Fruit fly (Drosophila melanogaster) whole organism, embryonic: ENCODE measurements around the gene MEP-1.

ENCODE experiments used
- CG10267 ChIP-seq: fragments of 200-800 bp; sonication (Bioruptor generic); optimal IDR thresholded peaks from 2 replicates; lab custom pipeline; 2018; ENCODE audit warnings: missing biosample characterization, mild to moderate bottlenecking, missing genetic modification characterization, moderate library complexity
- CG10979 ChIP-seq: fragments of 200-800 bp; sonication (Bioruptor generic); optimal IDR thresholded peaks from 2 replicates; lab custom pipeline; 2018; ENCODE audit warnings: missing biosample characterization, mild to moderate bottlenecking, missing genetic modification characterization, moderate library complexity
- CG11093 ChIP-seq: fragments of 200-800 bp; sonication (Bioruptor generic); IDR thresholded peaks from 3 replicates; pipeline ENCODE4 v1.3.6; 2022; ENCODE audit warnings: missing biosample characterization, missing genetic modification characterization
- CG1233 ChIP-seq: fragments of 200-800 bp; sonication (Bioruptor generic); optimal IDR thresholded peaks from 4 replicates; lab custom pipeline; 2018; ENCODE audit warnings: missing biosample characterization, mild to moderate bottlenecking, missing genetic modification characterization
- CG14667 ChIP-seq: fragments of 200-800 bp; sonication (Bioruptor generic); IDR thresholded peaks from 2 replicates; pipeline ENCODE4 v1.3.6; 2022; ENCODE audit warnings: missing biosample characterization, missing genetic modification characterization
- CG2116 ChIP-seq: fragments of 200-800 bp; sonication (Bioruptor generic); optimal IDR thresholded peaks from 3 replicates; lab custom pipeline; 2018; ENCODE audit warnings: missing biosample characterization, mild to moderate bottlenecking, missing genetic modification characterization
- CG30403 ChIP-seq: fragments of 200-800 bp; sonication (Bioruptor generic); optimal IDR thresholded peaks from 3 replicates; lab custom pipeline; 2016; ENCODE audit warnings: missing biosample characterization, missing genetic modification characterization
- CG32767 ChIP-seq: fragments of 200-800 bp; sonication (Bioruptor generic); IDR thresholded peaks from 2 replicates; pipeline ENCODE4 v1.3.6; 2022; ENCODE audit warnings: missing biosample characterization, missing genetic modification characterization
- CG32772 ChIP-seq: fragments of 200-800 bp; sonication (Bioruptor generic); IDR thresholded peaks from 2 replicates; pipeline ENCODE4 v1.3.6; 2022; ENCODE audit warnings: missing biosample characterization, missing genetic modification characterization
- CG6254 ChIP-seq: fragments of 200-800 bp; sonication (Bioruptor generic); optimal IDR thresholded peaks from 3 replicates; lab custom pipeline; 2017; ENCODE audit warnings: mild to moderate bottlenecking, missing biosample characterization, missing genetic modification reagents, missing genetic modification characterization
- CG6765 ChIP-seq: fragments of 200-800 bp; sonication (Bioruptor generic); optimal IDR thresholded peaks from 3 replicates; lab custom pipeline; 2017; ENCODE audit warnings: missing biosample characterization, mild to moderate bottlenecking, missing genetic modification characterization
- CG6791 ChIP-seq: fragments of 200-800 bp; sonication (Bioruptor generic); IDR thresholded peaks from 3 replicates; pipeline ENCODE4 v1.3.6; 2022; ENCODE audit warnings: missing biosample characterization, missing genetic modification characterization; ENCODE audit not compliant: partially characterized antibody
- CG7786 ChIP-seq: fragments of 200-800 bp; sonication (Bioruptor generic); optimal IDR thresholded peaks from 2 replicates; lab custom pipeline; 2016; ENCODE audit warnings: missing biosample characterization, missing genetic modification characterization
- CG7839 ChIP-seq: fragments of 200-800 bp; sonication (Bioruptor generic); optimal IDR thresholded peaks from 3 replicates; lab custom pipeline; 2018; ENCODE audit warnings: missing biosample characterization, mild to moderate bottlenecking, missing genetic modification characterization, moderate library complexity
- CG8765 ChIP-seq: fragments of 200-800 bp; sonication (Bioruptor generic); IDR thresholded peaks from 2 replicates; pipeline ENCODE4 v1.3.6; 2022; ENCODE audit warnings: missing biosample characterization, missing genetic modification characterization
- CG9215 ChIP-seq: fragments of 200-800 bp; sonication (Bioruptor generic); IDR thresholded peaks from 2 replicates; pipeline ENCODE4 v1.3.6; 2022; ENCODE audit warnings: missing biosample characterization, missing genetic modification characterization
- Dek ChIP-seq: fragments of 200-800 bp; sonication (Bioruptor generic); optimal IDR thresholded peaks from 3 replicates; lab custom pipeline; 2019; ENCODE audit warnings: missing biosample characterization, mild to moderate bottlenecking, missing genetic modification characterization, moderate library complexity
- E2f1 ChIP-seq: fragments of 200-800 bp; sonication (Bioruptor generic); IDR thresholded peaks from 2 replicates; pipeline ENCODE4 v1.3.6; 2022; ENCODE audit warnings: missing biosample characterization, missing genetic modification characterization
- Elba2 ChIP-seq: fragments of 200-800 bp; sonication (Bioruptor generic); optimal IDR thresholded peaks from 3 replicates; lab custom pipeline; 2016; ENCODE audit warnings: missing biosample characterization, missing genetic modification characterization
- Fer3 ChIP-seq: fragments of 200-800 bp; sonication (Bioruptor generic); optimal IDR thresholded peaks from 2 replicates; lab custom pipeline; 2018; ENCODE audit warnings: missing biosample characterization, mild to moderate bottlenecking, missing genetic modification characterization, moderate library complexity
- Gug ChIP-seq: fragments of 200-800 bp; sonication (Bioruptor generic); IDR thresholded peaks from 4 replicates; pipeline ENCODE4 v1.3.6; 2022; ENCODE audit warnings: missing biosample characterization, missing genetic modification characterization
- H2.0 ChIP-seq: fragments of 200-800 bp; sonication (Bioruptor generic); IDR thresholded peaks from 2 replicates; pipeline ENCODE4 v1.3.6; 2022; ENCODE audit warnings: missing biosample characterization, missing genetic modification characterization
- Hmx ChIP-seq: fragments of 200-800 bp; sonication (Bioruptor generic); optimal IDR thresholded peaks from 2 replicates; lab custom pipeline; 2016; ENCODE audit warnings: missing biosample characterization, missing genetic modification characterization
- MESR4 ChIP-seq: fragments of 200-800 bp; sonication (Bioruptor generic); optimal IDR thresholded peaks from 2 replicates; lab custom pipeline; 2018; ENCODE audit warnings: missing biosample characterization, mild to moderate bottlenecking, missing genetic modification characterization, moderate library complexity
- NK7.1 ChIP-seq: fragments of 200-800 bp; sonication (Bioruptor generic); optimal IDR thresholded peaks from 3 replicates; lab custom pipeline; 2016; ENCODE audit warnings: missing biosample characterization, missing genetic modification characterization
- Oli ChIP-seq: fragments of 200-800 bp; sonication (Bioruptor generic); optimal IDR thresholded peaks from 2 replicates; lab custom pipeline; 2018; ENCODE audit warnings: missing biosample characterization, mild to moderate bottlenecking, missing genetic modification characterization, moderate library complexity
- Opbp ChIP-seq: fragments of 200-800 bp; sonication (Bioruptor generic); IDR thresholded peaks from 3 replicates; pipeline ENCODE4 v1.3.6; 2022; ENCODE audit warnings: missing biosample characterization, missing genetic modification characterization; ENCODE audit not compliant: partially characterized antibody
- Optix ChIP-seq: fragments of 200-800 bp; sonication (Bioruptor generic); IDR thresholded peaks from 3 replicates; pipeline ENCODE4 v1.3.6; 2022; ENCODE audit warnings: missing biosample characterization, missing genetic modification characterization
- Scr ChIP-seq: fragments of 200-800 bp; sonication (Bioruptor generic); IDR thresholded peaks from 2 replicates; pipeline ENCODE4 v1.3.6; 2022; ENCODE audit warnings: missing biosample characterization, missing genetic modification characterization; ENCODE audit not compliant: partially characterized antibody
- Usf ChIP-seq: fragments of 200-800 bp; sonication (Bioruptor generic); optimal IDR thresholded peaks from 2 replicates; lab custom pipeline; 2017; ENCODE audit warnings: missing genotype, missing biosample characterization, missing genetic modification characterization
- Xrp1 ChIP-seq: fragments of 200-800 bp; sonication (Bioruptor generic); IDR thresholded peaks from 2 replicates; pipeline ENCODE4 v1.3.6; 2022; ENCODE audit warnings: missing biosample characterization, missing genetic modification characterization
- aop ChIP-seq: fragments of 200-800 bp; sonication (Bioruptor generic); IDR thresholded peaks from 2 replicates; pipeline ENCODE4 v1.3.6; 2022; ENCODE audit warnings: missing biosample characterization, missing genetic modification characterization
- cwo ChIP-seq: fragments of 200-800 bp; sonication (Bioruptor generic); optimal IDR thresholded peaks from 3 replicates; lab custom pipeline; 2017; ENCODE audit warnings: missing biosample characterization, missing genetic modification characterization, mild to moderate bottlenecking, moderate library complexity, missing genetic modification reagents
- ems ChIP-seq: fragments of 200-800 bp; sonication (Bioruptor generic); optimal IDR thresholded peaks from 3 replicates; lab custom pipeline; 2016; ENCODE audit warnings: missing biosample characterization, missing genetic modification characterization
- fd96Cb ChIP-seq: fragments of 200-800 bp; sonication (Bioruptor generic); optimal IDR thresholded peaks from 2 replicates; lab custom pipeline; 2018; ENCODE audit warnings: missing biosample characterization, mild to moderate bottlenecking, missing genetic modification characterization, moderate library complexity
- gfzf ChIP-seq: fragments of 200-800 bp; sonication (Bioruptor generic); optimal IDR thresholded peaks from 2 replicates; lab custom pipeline; 2016; ENCODE audit warnings: missing biosample characterization, mild to moderate bottlenecking, missing genetic modification characterization, moderate library complexity
- ham ChIP-seq: fragments of 200-800 bp; sonication (Bioruptor generic); IDR thresholded peaks from 2 replicates; pipeline ENCODE4 v1.3.6; 2022; ENCODE audit warnings: missing biosample characterization, missing genetic modification characterization
- ken ChIP-seq: fragments of 200-800 bp; sonication (Bioruptor generic); IDR thresholded peaks from 3 replicates; pipeline ENCODE4 v1.3.6; 2022; ENCODE audit warnings: missing biosample characterization, missing genetic modification characterization
- lab ChIP-seq: fragments of 200-800 bp; sonication (Bioruptor generic); optimal IDR thresholded peaks from 3 replicates; lab custom pipeline; 2017; ENCODE audit warnings: missing biosample characterization, missing genetic modification characterization, mild to moderate bottlenecking, moderate library complexity, missing genetic modification reagents
- nau ChIP-seq: fragments of 200-800 bp; sonication (Bioruptor generic); optimal IDR thresholded peaks from 3 replicates; lab custom pipeline; 2017; ENCODE audit warnings: missing biosample characterization, mild to moderate bottlenecking, missing genetic modification characterization, missing genetic modification reagents
- p53 ChIP-seq: fragments of 200-800 bp; sonication (Bioruptor generic); optimal IDR thresholded peaks from 2 replicates; lab custom pipeline; 2016; ENCODE audit warnings: missing biosample characterization, missing genetic modification characterization
- pb ChIP-seq: fragments of 200-800 bp; sonication (Bioruptor generic); optimal IDR thresholded peaks from 3 replicates; lab custom pipeline; 2016; ENCODE audit warnings: missing biosample characterization, missing genetic modification characterization
- run ChIP-seq: fragments of 200-800 bp; sonication (Bioruptor generic); optimal IDR thresholded peaks from 3 replicates; lab custom pipeline; 2018; ENCODE audit warnings: missing biosample characterization, mild to moderate bottlenecking, missing genetic modification characterization
- slbo ChIP-seq: fragments of 200-800 bp; sonication (Bioruptor generic); IDR thresholded peaks from 2 replicates; pipeline ENCODE4 v1.3.6; 2022; ENCODE audit warnings: missing biosample characterization, missing genetic modification characterization
- sr ChIP-seq: fragments of 200-800 bp; sonication (Bioruptor generic); IDR thresholded peaks from 3 replicates; pipeline ENCODE4 v1.3.6; 2022; ENCODE audit warnings: missing biosample characterization, missing genetic modification characterization
- trem ChIP-seq: fragments of 200-800 bp; optimal IDR thresholded peaks from 3 replicates; lab custom pipeline; 2019; ENCODE audit warnings: missing biosample characterization, mild to moderate bottlenecking, missing genetic modification characterization, moderate library complexity
- tup ChIP-seq: fragments of 200-800 bp; sonication (Bioruptor generic); optimal IDR thresholded peaks from 2 replicates; lab custom pipeline; 2016; ENCODE audit warnings: missing biosample characterization, mild to moderate bottlenecking, missing genetic modification characterization, moderate library complexity
- twi ChIP-seq: fragments of 200-800 bp; optimal IDR thresholded peaks from 2 replicates; lab custom pipeline; 2019; ENCODE audit warnings: missing biosample characterization, mild to moderate bottlenecking, missing genetic modification characterization, moderate library complexity
- vnd ChIP-seq: fragments of 200-800 bp; sonication (Bioruptor generic); IDR thresholded peaks from 3 replicates; pipeline ENCODE4 v1.3.6; 2022; ENCODE audit warnings: missing biosample characterization, missing genetic modification characterization; ENCODE audit not compliant: partially characterized antibody
- wdn ChIP-seq: fragments of 200-800 bp; sonication (Bioruptor generic); IDR thresholded peaks from 2 replicates; pipeline ENCODE4 v1.3.6; 2022; ENCODE audit warnings: missing biosample characterization, missing genetic modification characterization
- zen2 ChIP-seq: fragments of 200-800 bp; sonication (Bioruptor generic); IDR thresholded peaks from 3 replicates; pipeline ENCODE4 v1.3.6; 2022; ENCODE audit warnings: missing biosample characterization, missing genetic modification characterization; ENCODE audit not compliant: partially characterized antibody

MEP-1 gene

dm6 chr3L:2581857-2582256, 49.7 kb upstream of the MEP-1 start (continued):
- TF ChIP-seq sr (no peak), CG10979 (tag; lab: Kevin White, UChicago) (no peak), MESR4 (no peak), run (tag; lab: Kevin White, UChicago) (no peak), Scr (GFP tag; lab: Robert Waterston, UW) (no peak), CG10267 (tag; lab: Kevin White, UChicago) (no peak), CG2116 (no peak), CG7839 (tag; lab: Kevin White, UChicago) (peak; percentile 66), Usf (no peak), vnd (GFP tag; lab: Robert Waterston, UW) (no peak), CG7786 (GFP tag; lab: Kevin White, UChicago) (no peak), cwo (no peak), p53 (GFP tag; lab: Kevin White, UChicago) (no peak), twi (tag; lab: Kevin White, UChicago) (no peak), CG1233 (GFP tag; lab: Kevin White, UChicago) (no peak), trem (tag; lab: Kevin White, UChicago) (no peak), slbo (GFP tag; lab: Robert Waterston, UW) (peak; percentile 48), E2f1 (GFP tag; lab: Robert Waterston, UW) (peak; percentile 66), Optix (GFP tag; lab: Robert Waterston, UW) (no peak), CG9215 (GFP tag; lab: Robert Waterston, UW) (peak; percentile 30; the same call in 1 of the 2 replicates), ems (GFP tag; lab: Kevin White, UChicago) (no peak), fd96Cb (no peak), H2.0 (GFP tag; lab: Robert Waterston, UW) (0 out of 2 replicates have a peak, but pooled peaks have one; percentile 32), ham (no peak), Fer3 (tag; lab: Kevin White, UChicago) (no peak), CG11093 (no peak), Xrp1 (peak; percentile 24; the same call in 1 of the 2 replicates), wdn (GFP tag; lab: Robert Waterston, UW) (no peak), CG14667 (GFP tag; lab: Robert Waterston, UW) (no peak), ken (GFP tag; lab: Robert Waterston, UW) (no peak), nau (GFP tag; lab: Kevin White, UChicago) (no peak), tup (GFP tag; lab: Kevin White, UChicago) (no peak), aop (GFP tag; lab: Robert Waterston, UW) (no peak), CG6765 (GFP tag; lab: Kevin White, UChicago) (peak; percentile 19), NK7.1 (no peak), lab (no peak), Hmx (GFP tag; lab: Kevin White, UChicago) (no peak), Gug (0 out of 4 replicates have a peak, but pooled peaks have one; percentile 7), CG6791 (GFP tag; lab: Robert Waterston, UW) (no peak), CG6254 (GFP tag; lab: Kevin White, UChicago) (no peak), gfzf (no peak), Dek (no peak), Elba2 (GFP tag; lab: Kevin White, UChicago) (no peak), CG32772 (GFP tag; lab: Robert Waterston, UW) (peak; percentile 47; the same call in 1 of the 2 replicates), zen2 (no peak), Oli (tag; lab: Kevin White, UChicago) (peak; percentile 21), Opbp (GFP tag; lab: Robert Waterston, UW) (no peak), CG32767 (GFP tag; lab: Robert Waterston, UW) (no peak), pb (no peak), CG8765 (no peak), CG30403 (GFP tag; lab: Kevin White, UChicago) (peak; percentile 7)
